Worm (Caenorhabditis elegans) whole organism, midembryonic: Measurements from ENCODE around the gene agmo-1.

Source experiments
- T22C8.4 ChIP-seq: fragments of 200-800 bp; sonication (Bioruptor generic); IDR thresholded peaks from 2 replicates; pipeline ENCODE4 v1.3.6; 2022; ENCODE audit warnings: missing genetic modification characterization, missing compliant biosample characterization
- flt-1 ChIP-seq: fragments of 200-800 bp; sonication (Bioruptor generic); IDR thresholded peaks from 2 replicates; pipeline ENCODE4 v1.3.6; 2022; ENCODE audit warnings: missing genetic modification characterization, missing compliant biosample characterization
- klf-2 ChIP-seq: fragments of 200-800 bp; sonication (Bioruptor generic); conservative IDR thresholded peaks from 2 replicates; pipeline ENCODE4 v1.3.6; 2022; ENCODE audit warnings: missing genetic modification reagents, missing genetic modification characterization, missing compliant biosample characterization
- med-1 ChIP-seq: sonication (generic microtip); optimal IDR thresholded peaks from 2 replicates; lab custom pipeline; 2017; ENCODE audit warnings: missing genetic modification characterization, mild to moderate bottlenecking, missing compliant biosample characterization, antibody characterized with exemption, missing genetic modification reagents; ENCODE audit not compliant: insufficient read depth
- ref-1 ChIP-seq: fragments of 200-800 bp; sonication (Bioruptor generic); conservative IDR thresholded peaks from 2 replicates; pipeline ENCODE4 v1.3.6; 2022; ENCODE audit warnings: missing genetic modification reagents, missing genetic modification characterization, missing compliant biosample characterization
- tab-1 ChIP-seq: fragments of 200-800 bp; sonication (Bioruptor generic); IDR thresholded peaks from 2 replicates; pipeline ENCODE4 v1.3.6; 2022; ENCODE audit warnings: missing genetic modification characterization, missing compliant biosample characterization
- ztf-23 ChIP-seq: fragments of 200-800 bp; sonication (Bioruptor generic); IDR thresholded peaks from 2 replicates; pipeline ENCODE4 v1.3.6; 2022; ENCODE audit warnings: missing genetic modification reagents, missing genetic modification characterization, missing compliant biosample characterization

- TF ChIP-seq ref-1 (GFP tag; lab: Robert Waterston, UW) = no peak
- TF ChIP-seq ztf-23 (GFP tag; lab: Robert Waterston, UW) = no peak
- no peak for TF ChIP-seq T22C8.4
- no peak for TF ChIP-seq klf-2 (GFP tag; lab: Robert Waterston, UW)
- TF ChIP-seq tab-1 (GFP tag; lab: Robert Waterston, UW) = no peak
- TF ChIP-seq flt-1 = no peak
- TF ChIP-seq med-1 (GFP tag; lab: Kevin White, UChicago) = no peak
Measured at ce11 chrIII:12746369-12746855, 52.0 kb downstream of the agmo-1 start, which contains the start of gene Y111B2A.21.
